ENCODE assay signal across 2 worm cellular contexts in genomic region chrIII:3433487-3434131, ce11.
TF ChIP-seq lines count a peak whose summit lies in the region.
"Not testable (repeated sequence)": the region's sequence is repeated elsewhere in the genome, so short reads cannot be mapped to it uniquely, and the experiment has no call there.

No protein-coding gene starts in this region.

TF ChIP-seq in whole organism, L4 larva, 104 proteins besides CTCF, POLR2A, EP300 and RAD21:
- TF ChIP-seq set-16 (GFP tag; IDR thresholded peaks at IDR 0.05; lab: Robert Waterston, UW) (peak; percentile 84), unc-62 (GFP tag; optimal IDR thresholded peaks at IDR 0.05 in 1 of 2; lab: Kevin White, UChicago) (peak in 1 of 2 experiments; percentile 57)
- not testable (repeated sequence) for TF ChIP-seq unc-62 (tag; optimal IDR thresholded peaks at IDR 0.05; lab: Kevin White, UChicago)

TF ChIP-seq in whole organism, young adult, 124 proteins besides CTCF, POLR2A, EP300 and RAD21:
- 0 out of 2 replicates have a peak, but pooled peaks have one; percentile 10 for TF ChIP-seq mcd-1 (GFP tag; IDR thresholded peaks at IDR 0.05; lab: Robert Waterston, UW)
- peak; percentile 42; the same call in 1 of the 2 replicates for TF ChIP-seq egrh-3 (GFP tag; IDR thresholded peaks at IDR 0.05; lab: Robert Waterston, UW)
- not testable (repeated sequence) for TF ChIP-seq snpc-4 (GFP tag; optimal IDR thresholded peaks at IDR 0.05; lab: Kevin White, UChicago)
- TF ChIP-seq snpc-4 (tag; optimal IDR thresholded peaks at IDR 0.05; lab: Kevin White, UChicago) = peak in 2 of 4 experiments; percentile 70 to 86
